Fruit fly (Drosophila melanogaster) whole organism, prepupa: ENCODE data around the gene Tsp86D.

Experiments used
- CG16779 ChIP-seq: fragments of 200-800 bp; sonication (Bioruptor generic); optimal IDR thresholded peaks from 3 replicates; lab custom pipeline; 2017; ENCODE audit warnings: missing biosample characterization, mild to moderate bottlenecking, missing genetic modification characterization
- CG6276 ChIP-seq: fragments of 200-800 bp; sonication (Bioruptor generic); optimal IDR thresholded peaks from 2 replicates; lab custom pipeline; 2017; ENCODE audit warnings: missing biosample characterization, mild to moderate bottlenecking, missing genetic modification characterization
- CG8632 ChIP-seq: fragments of 200-800 bp; sonication (Bioruptor generic); optimal IDR thresholded peaks from 3 replicates; lab custom pipeline; 2016; ENCODE audit warnings: missing biosample characterization, missing genetic modification characterization
- Gug ChIP-seq: fragments of 200-800 bp; sonication (Bioruptor generic); IDR thresholded peaks from 2 replicates; pipeline ENCODE4 v1.3.6; 2022; ENCODE audit warnings: missing biosample characterization, missing genetic modification characterization
- Sox14 ChIP-seq: fragments of 200-800 bp; sonication (Bioruptor generic); optimal IDR thresholded peaks from 3 replicates; lab custom pipeline; 2016; ENCODE audit warnings: missing biosample characterization, missing genetic modification characterization
- eg ChIP-seq: fragments of 200-800 bp; sonication (Bioruptor generic); IDR thresholded peaks from 3 replicates; pipeline ENCODE4 v1.3.6; 2022; ENCODE audit warnings: missing biosample characterization, missing genetic modification characterization
- fd59A ChIP-seq: fragments of 200-800 bp; sonication (Bioruptor generic); optimal IDR thresholded peaks from 2 replicates; lab custom pipeline; 2017; ENCODE audit warnings: missing biosample characterization, mild to moderate bottlenecking, missing genetic modification characterization, missing genetic modification reagents
- vri ChIP-seq: fragments of 200-800 bp; sonication (Bioruptor generic); optimal IDR thresholded peaks from 3 replicates; lab custom pipeline; 2016; ENCODE audit warnings: missing biosample characterization, mild to moderate bottlenecking, missing genetic modification characterization

dm6 chr3R:10889520-10889887 is 21.0 kb downstream of the Tsp86D start, which contains the start of gene Ak3:
- TF ChIP-seq Sox14, result no peak
- no peak for TF ChIP-seq CG16779 (tag; lab: Kevin White, UChicago)
- TF ChIP-seq fd59A (GFP tag; lab: Kevin White, UChicago), result no peak
- TF ChIP-seq Gug, result no peak
- TF ChIP-seq CG6276 (GFP tag; lab: Kevin White, UChicago), result no peak
- no peak for TF ChIP-seq eg
- TF ChIP-seq vri, result no peak
- no peak for TF ChIP-seq CG8632 (GFP tag; lab: Kevin White, UChicago)
